Worm (Caenorhabditis elegans): ENCODE data around the gene hyl-1.

The hyl-1 gene

DNA sequence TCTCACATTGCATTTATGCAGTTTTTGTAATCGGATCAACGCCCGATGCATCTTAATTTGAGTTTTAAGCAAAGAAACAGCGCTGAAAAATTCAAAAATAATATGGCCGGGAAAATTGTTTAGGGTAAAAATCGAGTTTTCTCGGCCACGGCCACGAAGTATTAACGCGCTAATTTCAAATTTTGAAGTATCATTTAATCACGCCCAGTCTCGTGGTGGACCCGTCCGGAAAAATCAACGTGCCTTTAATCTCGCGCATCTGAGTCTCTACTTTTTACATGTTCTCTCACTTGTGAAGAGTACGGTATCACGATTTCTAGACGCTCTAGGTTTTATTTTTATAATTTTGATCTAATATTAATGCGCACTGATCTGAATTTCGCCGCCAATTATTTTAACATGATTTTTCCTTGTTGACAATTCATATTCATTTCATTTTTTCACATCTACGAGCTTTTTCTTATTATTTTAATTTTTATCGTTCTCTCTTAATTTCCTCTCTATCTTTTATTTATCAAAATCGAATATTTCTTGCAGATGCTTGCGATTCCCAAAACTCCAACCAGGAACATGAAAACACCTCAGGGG is 40.1 kb upstream of the hyl-1 start, which contains the start of the genes acdh-13 and mesp-1 (continued):
- TF ChIP-seq C34F6.9 (tag; optimal IDR thresholded peaks at IDR 0.05) (peak; percentile 56), nhr-25 (tag; optimal IDR thresholded peaks at IDR 0.05) (no peak), lin-39 (tag; optimal IDR thresholded peaks at IDR 0.05) (no peak), nhr-237 (tag; optimal IDR thresholded peaks at IDR 0.05) (no peak), Y55F3AM.14 (GFP tag; optimal IDR thresholded peaks at IDR 0.05) (no peak), alr-1 (tag; optimal IDR thresholded peaks at IDR 0.05) (no peak), ztf-4 (tag; optimal IDR thresholded peaks at IDR 0.05) (no peak), nhr-129 (tag; optimal IDR thresholded peaks at IDR 0.05) (peak; percentile 11), elt-1 (tag; optimal IDR thresholded peaks at IDR 0.05) (no peak), sma-9 (GFP tag; optimal IDR thresholded peaks at IDR 0.05) (peak; percentile 29), sma-9 (tag; optimal IDR thresholded peaks at IDR 0.05) (no peak), nhr-21 (tag; optimal IDR thresholded peaks at IDR 0.05) (peak; percentile 6), unc-55 (GFP tag; optimal IDR thresholded peaks at IDR 0.05) (peak; percentile 59), nhr-10 (tag; optimal IDR thresholded peaks at IDR 0.05) (no peak), unc-62 (GFP tag; optimal IDR thresholded peaks at IDR 0.05) (no peak), ztf-1 (GFP tag; conservative IDR thresholded peaks at IDR 0.05) (no peak), nhr-11 (tag; optimal IDR thresholded peaks at IDR 0.05) (no peak), unc-39 (tag; optimal IDR thresholded peaks at IDR 0.05) (no peak), nhr-77 (tag; optimal IDR thresholded peaks at IDR 0.05) (no peak), mdl-1 (tag; optimal IDR thresholded peaks at IDR 0.05) (no peak), ama-1 (optimal IDR thresholded peaks at IDR 0.05) (no peak), lin-11 (tag; optimal IDR thresholded peaks at IDR 0.05) (no peak)

DNA sequence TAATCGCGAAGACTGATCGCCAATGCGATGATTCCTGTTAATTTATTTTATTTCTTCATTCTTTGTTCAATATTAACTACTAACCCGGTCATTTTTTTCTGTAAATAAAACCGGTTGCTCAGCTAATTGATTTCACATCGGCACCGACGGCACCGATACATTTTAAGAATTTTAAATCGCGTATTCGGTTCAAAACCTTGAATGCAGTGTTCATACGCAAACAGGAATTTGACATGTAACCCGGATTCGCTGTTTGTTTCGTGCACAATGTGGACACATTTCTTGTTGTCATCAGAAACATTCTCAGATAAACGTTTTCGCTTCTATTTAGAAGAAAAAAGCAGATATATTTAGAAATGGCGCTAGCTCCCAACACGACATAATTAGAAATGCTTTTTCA is 39.0 kb upstream of the hyl-1 start:
- TF ChIP-seq lin-39 (tag; optimal IDR thresholded peaks at IDR 0.05) (no peak), mbf-1 (tag; optimal IDR thresholded peaks at IDR 0.05) (no peak), unc-39 (tag; optimal IDR thresholded peaks at IDR 0.05) (no peak)

DNA sequence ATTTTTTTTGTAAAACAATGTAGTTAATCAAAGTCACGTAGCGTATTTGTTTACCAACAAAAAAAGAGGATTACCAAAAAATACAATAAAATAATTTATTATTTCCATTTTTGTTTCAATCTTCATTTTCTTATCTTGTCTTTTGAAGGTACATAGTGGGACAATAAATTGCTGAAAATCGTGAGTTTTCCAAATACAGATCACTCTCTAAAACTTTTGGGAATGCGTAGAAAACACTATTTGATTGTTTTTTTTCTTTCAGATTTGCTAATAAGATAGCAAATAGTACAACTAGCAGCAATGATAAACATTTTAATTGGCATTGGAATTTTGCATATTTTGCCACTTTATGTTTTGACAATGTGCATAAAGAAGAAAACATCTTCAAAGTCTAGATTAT is 37.5 kb upstream of the hyl-1 start, which contains the start of gene C28C12.1:
Gene C28C12.1, plus strand, starts transcription at position 301 of the 400 bp plus-strand sequence.
- TF ChIP-seq nhr-23 (tag; optimal IDR thresholded peaks at IDR 0.05) (no peak), aly-2 (tag; optimal IDR thresholded peaks at IDR 0.05) (no peak), unc-55 (GFP tag; optimal IDR thresholded peaks at IDR 0.05) (no peak), lsy-2 (tag; optimal IDR thresholded peaks at IDR 0.05) (no peak), alr-1 (tag; optimal IDR thresholded peaks at IDR 0.05) (no peak), snpc-4 (tag; optimal IDR thresholded peaks at IDR 0.05) (no peak), nhr-12 (tag; optimal IDR thresholded peaks at IDR 0.05) (no peak), nhr-237 (tag; optimal IDR thresholded peaks at IDR 0.05) (no peak), lin-11 (tag; optimal IDR thresholded peaks at IDR 0.05) (no peak), nhr-77 (tag; optimal IDR thresholded peaks at IDR 0.05) (no peak), fos-1 (tag; optimal IDR thresholded peaks at IDR 0.05) (no peak), C34F6.9 (tag; optimal IDR thresholded peaks at IDR 0.05) (no peak), unc-39 (tag; optimal IDR thresholded peaks at IDR 0.05) (no peak), lin-39 (tag; optimal IDR thresholded peaks at IDR 0.05) (no peak)

DNA sequence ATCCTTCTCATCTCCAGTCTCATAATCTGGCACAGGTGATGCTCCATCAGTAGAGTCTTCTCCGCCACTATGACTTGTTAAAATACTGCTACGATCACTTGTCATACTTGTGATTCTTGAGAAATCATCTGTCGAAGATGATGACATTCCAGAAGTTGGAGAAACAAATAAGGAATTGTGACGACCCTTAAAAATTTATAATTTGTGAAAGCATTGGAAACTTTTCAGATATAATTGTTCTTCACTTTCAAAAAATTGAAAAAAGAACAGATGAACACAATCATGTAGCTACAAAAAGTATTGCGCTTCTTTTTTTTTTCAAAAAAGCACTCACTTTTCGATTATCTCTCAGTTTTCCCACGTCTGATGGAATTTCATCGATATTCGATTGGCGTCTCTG is 32.9 kb upstream of the hyl-1 start:
- TF ChIP-seq unc-39 (tag; optimal IDR thresholded peaks at IDR 0.05) (no peak), snpc-4 (tag; optimal IDR thresholded peaks at IDR 0.05) (no peak), mbf-1 (tag; optimal IDR thresholded peaks at IDR 0.05) (no peak), lin-13 (GFP tag; optimal IDR thresholded peaks at IDR 0.05) (no peak), nhr-11 (tag; optimal IDR thresholded peaks at IDR 0.05) (no peak)

DNA sequence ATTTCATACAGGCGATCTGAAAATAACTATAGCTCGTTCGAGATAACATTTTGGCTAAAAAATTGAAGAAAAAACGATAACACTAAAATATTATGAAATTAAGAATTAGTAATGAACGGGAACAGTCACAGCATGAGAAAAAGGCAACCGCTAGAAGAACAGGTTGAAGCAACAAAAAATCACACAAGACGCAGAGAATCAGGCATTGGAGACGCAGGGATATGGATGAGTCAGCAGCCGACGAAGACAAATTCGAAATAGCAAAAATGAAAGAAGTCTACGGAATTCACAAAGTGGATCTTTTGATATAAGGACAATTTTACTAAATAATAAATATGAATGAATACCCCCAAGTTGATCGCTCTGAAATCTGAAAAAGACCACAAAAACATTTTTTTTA is 28.4 kb upstream of the hyl-1 start, which contains the start of gene tag-77:
Gene tag-77, minus strand, starts transcription at position 15 of the 400 bp plus-strand sequence.
- no peak for TF ChIP-seq mab-5 (tag; optimal IDR thresholded peaks at IDR 0.05)
- no peak for TF ChIP-seq ama-1 (optimal IDR thresholded peaks at IDR 0.05)
- TF ChIP-seq sem-4 (tag; optimal IDR thresholded peaks at IDR 0.05) = no peak
- no peak for TF ChIP-seq zag-1 (tag; optimal IDR thresholded peaks at IDR 0.05)
- TF ChIP-seq nhr-129 (tag; optimal IDR thresholded peaks at IDR 0.05) = peak; percentile 20
- TF ChIP-seq aly-2 (tag; optimal IDR thresholded peaks at IDR 0.05) = no peak
- TF ChIP-seq elt-3 (tag; optimal IDR thresholded peaks at IDR 0.05) = no peak
- no peak for TF ChIP-seq nhr-10 (tag; optimal IDR thresholded peaks at IDR 0.05)
- TF ChIP-seq C34F6.9 (tag; optimal IDR thresholded peaks at IDR 0.05) = no peak
- no peak for TF ChIP-seq nhr-237 (tag; optimal IDR thresholded peaks at IDR 0.05)
- no peak for TF ChIP-seq ztf-4 (tag; optimal IDR thresholded peaks at IDR 0.05)
- peak; percentile 92 for TF ChIP-seq fos-1 (tag; optimal IDR thresholded peaks at IDR 0.05)
- no peak for TF ChIP-seq alr-1 (tag; optimal IDR thresholded peaks at IDR 0.05)
- no peak for TF ChIP-seq unc-55 (GFP tag; optimal IDR thresholded peaks at IDR 0.05)
- no peak for TF ChIP-seq nhr-21 (tag; optimal IDR thresholded peaks at IDR 0.05)
- peak; percentile 26 for TF ChIP-seq snpc-4 (tag; optimal IDR thresholded peaks at IDR 0.05)
- TF ChIP-seq ceh-82 (tag; optimal IDR thresholded peaks at IDR 0.05) = no peak
- TF ChIP-seq ZK546.5 (tag; optimal IDR thresholded peaks at IDR 0.05) = no peak
- no peak for TF ChIP-seq lsy-2 (tag; optimal IDR thresholded peaks at IDR 0.05)
- TF ChIP-seq unc-62 (GFP tag; optimal IDR thresholded peaks at IDR 0.05) = no peak
- no peak for TF ChIP-seq gmeb-1 (tag; optimal IDR thresholded peaks at IDR 0.05)
- TF ChIP-seq nhr-25 (tag; optimal IDR thresholded peaks at IDR 0.05) = no peak
- no peak for TF ChIP-seq skn-1 (tag; optimal IDR thresholded peaks at IDR 0.05)
- TF ChIP-seq mbf-1 (tag; optimal IDR thresholded peaks at IDR 0.05) = no peak
- TF ChIP-seq nhr-11 (tag; optimal IDR thresholded peaks at IDR 0.05) = no peak
- no peak for TF ChIP-seq lin-13 (GFP tag; optimal IDR thresholded peaks at IDR 0.05)
